Worm (Caenorhabditis elegans): Measurements from ENCODE around the gene F43H9.3.

The F43H9.3 gene

DNA sequence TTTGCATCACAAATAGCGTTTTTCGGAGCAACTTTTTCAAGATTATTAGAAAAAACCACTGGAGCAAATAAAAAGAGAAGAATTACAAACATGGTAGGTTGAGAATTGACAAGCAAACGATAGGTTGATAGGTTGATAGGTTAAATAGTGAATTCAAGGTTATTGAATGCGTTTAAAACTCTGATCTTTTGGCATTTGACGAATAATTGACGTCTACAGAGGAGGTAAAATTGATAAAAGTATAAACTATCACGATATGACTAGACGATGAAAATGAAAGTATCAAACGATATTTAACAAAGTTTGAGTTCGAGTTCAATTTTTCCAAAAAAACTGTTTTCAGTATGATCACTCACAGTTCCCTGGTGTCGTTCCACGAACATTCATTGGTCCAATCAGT is 11.2 kb upstream of the F43H9.3 start, which contains the start of gene ZC513.14:
ZC513.14 (minus strand) TSS at position 101 of the 400 bp plus-strand sequence.
- TF ChIP-seq ceh-28 (tag; optimal IDR thresholded peaks at IDR 0.05): no peak
- no peak for TF ChIP-seq ztf-11 (tag; optimal IDR thresholded peaks at IDR 0.05)
- no peak for TF ChIP-seq nhr-28 (tag; optimal IDR thresholded peaks at IDR 0.05)
- no peak for TF ChIP-seq R02D3.7 (tag; optimal IDR thresholded peaks at IDR 0.05)
- TF ChIP-seq nhr-43 (tag; optimal IDR thresholded peaks at IDR 0.05; ENCODE audit: poor library complexity, severe bottlenecking): no peak
- TF ChIP-seq ztf-4 (tag; optimal IDR thresholded peaks at IDR 0.05): no peak
- TF ChIP-seq elt-3 (tag; optimal IDR thresholded peaks at IDR 0.05): no peak
- TF ChIP-seq nhr-12 (tag; optimal IDR thresholded peaks at IDR 0.05): no peak
- no peak for TF ChIP-seq zag-1 (tag; optimal IDR thresholded peaks at IDR 0.05)
- TF ChIP-seq snpc-4 (tag; optimal IDR thresholded peaks at IDR 0.05): no peak
- no peak for TF ChIP-seq ama-1 (optimal IDR thresholded peaks at IDR 0.05)
- TF ChIP-seq nhr-67 (tag; optimal IDR thresholded peaks at IDR 0.05): no peak
- TF ChIP-seq nhr-237 (tag; optimal IDR thresholded peaks at IDR 0.05): no peak
- TF ChIP-seq eor-1 (tag; optimal IDR thresholded peaks at IDR 0.05): no peak
- no peak for TF ChIP-seq ZK546.5 (tag; optimal IDR thresholded peaks at IDR 0.05)

DNA sequence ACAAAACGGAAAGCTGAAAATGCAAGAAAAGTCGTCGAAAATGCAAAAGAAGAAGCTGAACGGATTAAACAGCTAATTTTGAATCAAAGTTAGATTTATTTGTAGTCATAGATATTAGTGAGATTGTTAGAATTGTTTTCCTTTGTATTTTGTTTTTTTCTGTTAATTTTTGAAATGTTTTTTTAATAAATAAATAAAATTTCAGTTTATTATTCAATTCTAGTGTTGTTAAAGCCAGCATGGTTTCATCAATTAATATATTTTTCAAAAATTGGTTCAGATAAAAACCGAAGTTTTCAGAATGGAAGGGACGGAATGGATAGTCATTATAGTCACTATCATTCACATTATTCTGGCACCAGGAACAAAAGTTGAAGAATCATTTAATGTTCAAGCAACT is 10.1 kb upstream of the F43H9.3 start, which contains the start of gene algn-12:
algn-12 (plus strand) TSS at position 301 of the 400 bp plus-strand sequence.
- TF ChIP-seq egl-27 (tag; optimal IDR thresholded peaks at IDR 0.05) (no peak), elt-3 (tag; optimal IDR thresholded peaks at IDR 0.05) (no peak), lin-15B (tag; optimal IDR thresholded peaks at IDR 0.05) (no peak), eor-1 (tag; optimal IDR thresholded peaks at IDR 0.05) (no peak), daf-12 (tag; optimal IDR thresholded peaks at IDR 0.05) (no peak), elt-2 (tag; optimal IDR thresholded peaks at IDR 0.05) (no peak), fkh-10 (GFP tag; optimal IDR thresholded peaks at IDR 0.05) (no peak), fos-1 (tag; optimal IDR thresholded peaks at IDR 0.05) (no peak), nhr-43 (tag; optimal IDR thresholded peaks at IDR 0.05; ENCODE audit: poor library complexity, severe bottlenecking) (no peak), unc-62 (GFP tag; optimal IDR thresholded peaks at IDR 0.05) (no peak), nhr-237 (tag; optimal IDR thresholded peaks at IDR 0.05) (no peak), nhr-12 (tag; optimal IDR thresholded peaks at IDR 0.05) (no peak), pha-4 (tag; optimal IDR thresholded peaks at IDR 0.05) (no peak)

DNA sequence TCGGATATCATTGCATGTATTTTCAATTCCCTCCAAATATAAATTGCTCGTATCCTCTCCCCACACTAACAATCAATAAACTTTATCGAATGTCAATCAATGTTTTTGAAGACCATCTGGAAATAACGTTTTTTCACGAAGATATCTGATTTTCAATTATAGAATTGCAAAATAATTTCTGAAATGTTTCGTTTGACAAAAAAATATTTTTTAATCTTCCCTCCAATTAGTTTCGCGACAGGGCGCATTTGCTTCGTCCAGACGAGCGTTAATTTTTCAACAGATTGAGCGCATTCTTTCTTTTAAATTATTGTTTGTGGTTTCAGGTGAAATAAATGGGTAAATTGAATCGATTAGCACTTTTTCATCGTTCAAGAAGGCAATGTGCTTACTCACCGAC is 6.4 kb upstream of the F43H9.3 start, which contains the start of gene vars-1:
vars-1 (plus strand) TSS at position 291 of the 400 bp plus-strand sequence.
- TF ChIP-seq ZK546.5 (tag; optimal IDR thresholded peaks at IDR 0.05) (no peak), nfya-1 (tag; optimal IDR thresholded peaks at IDR 0.05; ENCODE audit: insufficient read depth) (peak; percentile 57), egl-5 (tag; optimal IDR thresholded peaks at IDR 0.05) (no peak), lin-15B (tag; optimal IDR thresholded peaks at IDR 0.05) (peak; percentile 67), elt-2 (tag; optimal IDR thresholded peaks at IDR 0.05) (peak; percentile 13), nhr-23 (tag; optimal IDR thresholded peaks at IDR 0.05) (peak; percentile 57), R02D3.7 (tag; optimal IDR thresholded peaks at IDR 0.05) (peak; percentile 28)

DNA sequence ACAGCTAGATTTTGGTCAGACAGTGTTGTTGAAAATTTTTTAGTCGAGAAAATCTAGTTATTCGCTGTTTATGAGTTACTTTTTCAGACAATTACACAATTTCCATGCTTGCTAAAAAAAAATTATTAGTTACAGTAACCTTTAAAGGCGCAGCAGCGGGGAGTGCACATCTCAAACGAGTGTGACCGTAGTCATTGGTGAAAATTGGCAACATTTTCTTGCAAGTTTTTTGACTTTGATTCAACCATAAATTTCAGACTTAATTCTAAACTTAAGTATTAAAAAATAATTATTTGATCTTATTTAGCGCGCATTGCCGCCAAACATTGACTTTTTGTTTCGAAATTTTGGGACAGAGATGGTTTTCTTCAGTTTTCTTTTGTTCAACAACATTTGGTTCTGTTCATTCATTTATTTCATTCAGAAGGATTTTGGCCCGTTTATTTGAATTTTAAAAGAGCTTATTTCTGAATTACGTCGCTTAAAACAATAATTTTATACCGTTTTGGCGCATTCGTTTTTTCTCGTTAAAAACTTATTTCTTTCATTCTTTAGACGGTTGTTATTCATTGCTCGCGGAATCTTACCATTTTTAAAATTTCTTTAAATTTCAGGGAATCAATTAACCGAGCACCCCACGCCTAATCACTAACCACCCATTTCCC is 4.2 kb upstream of the F43H9.3 start, which contains the start of gene oma-2:
oma-2 (plus strand) TSS at position 615 of the 665 bp plus-strand sequence.
- TF ChIP-seq nhr-11 (tag; optimal IDR thresholded peaks at IDR 0.05) (no peak), nhr-43 (tag; optimal IDR thresholded peaks at IDR 0.05; ENCODE audit: poor library complexity, severe bottlenecking) (peak; percentile 57)

- TF ChIP-seq nhr-28 (tag; optimal IDR thresholded peaks at IDR 0.05): no peak
- TF ChIP-seq snpc-4 (tag; optimal IDR thresholded peaks at IDR 0.05): no peak
- peak in 1 of 3 experiments; percentile 78 for TF ChIP-seq elt-3 (tag; optimal IDR thresholded peaks at IDR 0.05)
- TF ChIP-seq nhr-237 (tag; optimal IDR thresholded peaks at IDR 0.05): no peak
- TF ChIP-seq mml-1 (tag; optimal IDR thresholded peaks at IDR 0.05): no peak
- TF ChIP-seq skn-1 (tag; optimal IDR thresholded peaks at IDR 0.05): no peak
- TF ChIP-seq egl-5 (tag; optimal IDR thresholded peaks at IDR 0.05): no peak
- TF ChIP-seq nhr-43 (tag; optimal IDR thresholded peaks at IDR 0.05; ENCODE audit: poor library complexity, severe bottlenecking): peak; percentile 21
- no peak for TF ChIP-seq ceh-28 (tag; optimal IDR thresholded peaks at IDR 0.05)
- no peak for TF ChIP-seq lin-39 (tag; optimal IDR thresholded peaks at IDR 0.05)
- TF ChIP-seq mdl-1 (tag; optimal IDR thresholded peaks at IDR 0.05): no peak
- peak; percentile 16 for TF ChIP-seq elt-1 (tag; optimal IDR thresholded peaks at IDR 0.05)
- no peak for TF ChIP-seq hmg-11 (tag; optimal IDR thresholded peaks at IDR 0.05)
- no peak for TF ChIP-seq ztf-4 (tag; optimal IDR thresholded peaks at IDR 0.05)
- no peak for TF ChIP-seq fkh-2 (tag; optimal IDR thresholded peaks at IDR 0.05)
- TF ChIP-seq aly-2 (tag; optimal IDR thresholded peaks at IDR 0.05): no peak
- TF ChIP-seq ztf-11 (tag; optimal IDR thresholded peaks at IDR 0.05): no peak
- TF ChIP-seq fos-1 (tag; optimal IDR thresholded peaks at IDR 0.05): no peak
- TF ChIP-seq sea-2 (GFP tag; optimal IDR thresholded peaks at IDR 0.05): no peak
- no peak for TF ChIP-seq elt-2 (tag; optimal IDR thresholded peaks at IDR 0.05)
- TF ChIP-seq nhr-76 (tag; optimal IDR thresholded peaks at IDR 0.05): no peak
- TF ChIP-seq ceh-82 (tag; optimal IDR thresholded peaks at IDR 0.05): no peak
- no peak for TF ChIP-seq unc-62 (GFP tag; optimal IDR thresholded peaks at IDR 0.05)
Observed at ce11 chrV:8027429-8028142, 2.8 kb upstream of the F43H9.3 start.
